Fruit fly (Drosophila melanogaster): Measurements from ENCODE around the gene LeuRS.

DNA sequence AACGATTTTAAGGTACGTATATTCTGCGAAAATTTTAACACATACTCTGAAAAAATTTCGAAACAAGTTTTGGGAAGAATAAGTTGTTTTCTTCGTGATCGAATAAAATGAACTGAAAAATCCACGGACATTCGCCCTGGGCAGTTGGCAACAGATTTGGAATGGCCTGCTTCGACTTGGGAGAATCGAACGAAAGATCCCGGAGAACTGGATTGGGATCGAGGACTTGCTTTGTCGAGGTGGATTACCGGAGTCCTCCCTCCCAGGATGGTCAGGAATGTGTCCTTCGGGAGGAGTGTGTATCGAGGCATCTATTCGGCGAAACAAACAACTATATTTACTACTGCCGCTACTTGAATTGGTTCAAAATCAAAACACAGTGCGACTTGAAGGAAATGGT, 5.1 kb upstream of the LeuRS start, which contains the start of the genes CG3213 and CG8851:
- TF ChIP-seq sage (GFP tag; optimal IDR thresholded peaks at IDR 0.05) (no peak), ey (GFP tag; optimal IDR thresholded peaks at IDR 0.05) (no peak), lola (GFP tag; optimal IDR thresholded peaks at IDR 0.05) (no peak), CrebA (GFP tag; optimal IDR thresholded peaks at IDR 0.05; ENCODE audit: borderline replicate concordance) (no peak), usp (GFP tag; optimal IDR thresholded peaks at IDR 0.05) (no peak), CG9705 (GFP tag; optimal IDR thresholded peaks at IDR 0.05) (no peak), pan (optimal IDR thresholded peaks at IDR 0.05) (no peak), GATAd (GFP tag; optimal IDR thresholded peaks at IDR 0.05) (no peak), dmrt93B (GFP tag; optimal IDR thresholded peaks at IDR 0.05) (no peak), Myc (optimal IDR thresholded peaks at IDR 0.05) (no peak), CG32264 (GFP tag; optimal IDR thresholded peaks at IDR 0.05) (no peak), Abd-B (GFP tag; optimal IDR thresholded peaks at IDR 0.05) (no peak), psq (GFP tag; optimal IDR thresholded peaks at IDR 0.05) (no peak)
